Worm (Caenorhabditis elegans) whole organism, late embryonic: ENCODE measurements around the gene M163.1.

ENCODE experiments used
- K02D7.2 ChIP-seq: sonication (generic microtip); optimal IDR thresholded peaks from 2 replicates; lab custom pipeline; 2017; ENCODE audit warnings: mild to moderate bottlenecking, missing genetic modification characterization, missing compliant biosample characterization
- K09A11.1 ChIP-seq: sonication (generic microtip); optimal IDR thresholded peaks from 2 replicates; lab custom pipeline; 2017; ENCODE audit warnings: antibody characterized with exemption, mild to moderate bottlenecking, missing genetic modification characterization, missing compliant biosample characterization; ENCODE audit not compliant: insufficient read depth
- ceh-14 ChIP-seq: sonication (generic microtip); optimal IDR thresholded peaks from 2 replicates; lab custom pipeline; 2016; ENCODE audit warnings: missing genotype, missing genetic modification characterization, missing compliant biosample characterization
- dve-1 ChIP-seq: sonication (generic microtip); optimal IDR thresholded peaks from 2 replicates; lab custom pipeline; 2017; ENCODE audit warnings: antibody characterized with exemption, mild to moderate bottlenecking, missing genetic modification characterization, missing compliant biosample characterization
- elt-2 ChIP-seq: sonication (generic microtip); optimal IDR thresholded peaks from 2 replicates; lab custom pipeline; 2016; ENCODE audit warnings: missing genetic modification reagents, missing genetic modification characterization, missing compliant biosample characterization
- hlh-15 ChIP-seq: sonication (generic microtip); optimal IDR thresholded peaks from 2 replicates; lab custom pipeline; 2016; ENCODE audit warnings: missing genetic modification characterization, missing compliant biosample characterization
- pha-4 ChIP-seq: fragments of 150-350 bp; optimal IDR thresholded peaks from 2 replicates; lab custom pipeline; 2018; ENCODE audit warnings: missing biosample characterization, missing genetic modification reagents, missing genetic modification characterization
- tbx-2 ChIP-seq: sonication (generic microtip); optimal IDR thresholded peaks from 2 replicates; lab custom pipeline; 2016; ENCODE audit warnings: missing genetic modification characterization, missing compliant biosample characterization

ce11 chrX:14490486-14490885 lies 13.1 kb downstream of the M163.1 start:
- TF ChIP-seq tbx-2 (no peak), pha-4 (tag; lab: Kevin White, UChicago) (no peak), hlh-15 (tag; lab: Kevin White, UChicago) (no peak), dve-1 (tag; lab: Kevin White, UChicago) (no peak), K02D7.2 (no peak), elt-2 (tag; lab: Kevin White, UChicago) (no peak), ceh-14 (tag; lab: Kevin White, UChicago) (no peak), K09A11.1 (tag; lab: Kevin White, UChicago) (no peak)
